Fruit fly (Drosophila melanogaster) whole organism, embryonic: ENCODE measurements around the gene Dph5.
A peak's percentile ranks its signal among the peaks of the same experiment; 100 is the strongest.

Source experiments
- Atf-2 ChIP-seq: fragments of 200-800 bp; sonication (Bioruptor generic); optimal IDR thresholded peaks from 2 replicates; lab custom pipeline; 2016; ENCODE audit warnings: missing biosample characterization, missing genetic modification characterization
- CG10209 ChIP-seq: fragments of 200-800 bp; sonication (Bioruptor generic); optimal IDR thresholded peaks from 3 replicates; lab custom pipeline; 2017; ENCODE audit warnings: missing biosample characterization, mild to moderate bottlenecking, missing genetic modification characterization, missing genetic modification reagents
- CG12219 ChIP-seq: fragments of 200-800 bp; sonication (Bioruptor generic); optimal IDR thresholded peaks from 3 replicates; lab custom pipeline; 2018; ENCODE audit warnings: missing biosample characterization, mild to moderate bottlenecking, missing genetic modification characterization
- CG14441 ChIP-seq: fragments of 200-800 bp; sonication (Bioruptor generic); IDR thresholded peaks from 2 replicates; pipeline ENCODE4 v1.3.6; 2022; ENCODE audit warnings: missing biosample characterization, missing genetic modification characterization
- CG1603 ChIP-seq: fragments of 200-800 bp; sonication (Bioruptor generic); optimal IDR thresholded peaks from 2 replicates; lab custom pipeline; 2019; ENCODE audit warnings: missing biosample characterization, mild to moderate bottlenecking, missing genetic modification characterization, moderate library complexity
- CG17186 ChIP-seq: fragments of 200-800 bp; sonication (Bioruptor generic); optimal IDR thresholded peaks from 3 replicates; lab custom pipeline; 2017; ENCODE audit warnings: missing biosample characterization, missing genetic modification reagents, missing genetic modification characterization
- CG18011 ChIP-seq: fragments of 200-800 bp; sonication (Bioruptor generic); optimal IDR thresholded peaks from 2 replicates; lab custom pipeline; 2017; ENCODE audit warnings: missing biosample characterization, missing genetic modification characterization, mild to moderate bottlenecking, moderate library complexity, missing genotype
- CG30020 ChIP-seq: fragments of 200-800 bp; optimal IDR thresholded peaks from 2 replicates; lab custom pipeline; 2019; ENCODE audit warnings: missing biosample characterization, mild to moderate bottlenecking, missing genetic modification characterization, moderate library complexity
- CG42726 ChIP-seq: fragments of 200-800 bp; sonication (Bioruptor generic); IDR thresholded peaks from 2 replicates; pipeline ENCODE4 v1.3.6; 2022; ENCODE audit warnings: missing biosample characterization, missing genetic modification characterization; ENCODE audit not compliant: partially characterized antibody
- CG4617 ChIP-seq: fragments of 200-800 bp; sonication (Bioruptor generic); optimal IDR thresholded peaks from 3 replicates; lab custom pipeline; 2016; ENCODE audit warnings: missing biosample characterization, missing genetic modification characterization, borderline replicate concordance
- CG4707 ChIP-seq: fragments of 200-800 bp; sonication (Bioruptor generic); optimal IDR thresholded peaks from 2 replicates; lab custom pipeline; 2018; ENCODE audit warnings: missing biosample characterization, mild to moderate bottlenecking, missing genetic modification characterization, moderate library complexity
- CG4854 ChIP-seq: fragments of 200-800 bp; sonication (Bioruptor generic); optimal IDR thresholded peaks from 2 replicates; lab custom pipeline; 2016; ENCODE audit warnings: missing biosample characterization, missing genetic modification characterization, inconsistent platforms
- CG7928 ChIP-seq: fragments of 200-800 bp; sonication (Bioruptor generic); optimal IDR thresholded peaks from 2 replicates; lab custom pipeline; 2017; ENCODE audit warnings: missing biosample characterization, mild to moderate bottlenecking, missing genetic modification characterization
- CG9876 ChIP-seq: fragments of 200-800 bp; sonication (Bioruptor generic); optimal IDR thresholded peaks from 2 replicates; lab custom pipeline; 2016; ENCODE audit warnings: missing biosample characterization, missing genetic modification characterization
- Dfd ChIP-seq, 2 experiments: fragments of >200 bp; optimal IDR thresholded peaks; 2 replicates each; lab custom pipeline; 2017; ENCODE audit warnings: missing biosample characterization in 2 of 2, missing genetic modification characterization in 2 of 2
- Doc2 ChIP-seq: fragments of 200-800 bp; sonication (Bioruptor generic); IDR thresholded peaks from 2 replicates; pipeline ENCODE4 v1.3.6; 2022; ENCODE audit warnings: missing biosample characterization, missing genetic modification characterization
- E2f2 ChIP-seq: fragments of 200-800 bp; sonication (Bioruptor generic); IDR thresholded peaks from 2 replicates; pipeline ENCODE4 v1.3.6; 2022; ENCODE audit warnings: missing biosample characterization, missing genetic modification characterization
- ERR ChIP-seq: fragments of 200-800 bp; sonication (Bioruptor generic); optimal IDR thresholded peaks from 2 replicates; lab custom pipeline; 2016; ENCODE audit warnings: missing biosample characterization, missing genetic modification characterization
- GATAe ChIP-seq: fragments of 200-800 bp; sonication (Bioruptor generic); conservative IDR thresholded peaks from 2 replicates; pipeline ENCODE4 v1.3.6; 2022; ENCODE audit warnings: missing biosample characterization, missing genetic modification characterization
- HLH54F ChIP-seq: fragments of 200-800 bp; sonication (Bioruptor generic); optimal IDR thresholded peaks from 3 replicates; lab custom pipeline; 2016; ENCODE audit warnings: missing biosample characterization, missing genetic modification characterization
- Kr ChIP-seq: fragments of 200-800 bp; sonication (Bioruptor generic); optimal IDR thresholded peaks from 2 replicates; lab custom pipeline; 2017; ENCODE audit warnings: missing biosample characterization, mild to moderate bottlenecking, missing genetic modification characterization
- Lhr ChIP-seq: fragments of 200-800 bp; sonication (Bioruptor generic); optimal IDR thresholded peaks from 3 replicates; lab custom pipeline; 2017; ENCODE audit warnings: mild to moderate bottlenecking, missing biosample characterization, missing genetic modification reagents, missing genetic modification characterization
- MBD-R2 ChIP-seq: fragments of 200-800 bp; sonication (Bioruptor generic); IDR thresholded peaks from 2 replicates; pipeline ENCODE4 v1.3.6; 2022; ENCODE audit warnings: missing biosample characterization, missing genetic modification characterization
- NFAT ChIP-seq: fragments of 200-800 bp; sonication (Bioruptor generic); IDR thresholded peaks from 2 replicates; pipeline ENCODE4 v1.3.6; 2022; ENCODE audit warnings: missing biosample characterization, missing genetic modification characterization
- Oaz ChIP-seq: fragments of 200-800 bp; sonication (Bioruptor generic); IDR thresholded peaks from 2 replicates; pipeline ENCODE4 v1.3.6; 2022; ENCODE audit warnings: missing biosample characterization, missing genetic modification characterization
- Optix ChIP-seq: fragments of 200-800 bp; sonication (Bioruptor generic); IDR thresholded peaks from 3 replicates; pipeline ENCODE4 v1.3.6; 2022; ENCODE audit warnings: missing biosample characterization, missing genetic modification characterization
- Side ChIP-seq: fragments of 200-800 bp; sonication (Bioruptor generic); optimal IDR thresholded peaks from 2 replicates; lab custom pipeline; 2016; ENCODE audit warnings: missing biosample characterization, missing genetic modification characterization
- Six4 ChIP-seq: fragments of 200-800 bp; sonication (Bioruptor generic); optimal IDR thresholded peaks from 2 replicates; lab custom pipeline; 2016; ENCODE audit warnings: missing biosample characterization, missing genetic modification characterization
- Spps ChIP-seq: fragments of 200-800 bp; sonication (Bioruptor generic); optimal IDR thresholded peaks from 2 replicates; lab custom pipeline; 2018; ENCODE audit warnings: missing biosample characterization, mild to moderate bottlenecking, missing genetic modification characterization
- Vsx1 ChIP-seq: fragments of 200-800 bp; sonication (Bioruptor generic); optimal IDR thresholded peaks from 2 replicates; lab custom pipeline; 2017; ENCODE audit warnings: missing biosample characterization, mild to moderate bottlenecking, missing genetic modification characterization, missing genetic modification reagents
- al ChIP-seq: fragments of 200-800 bp; sonication (Bioruptor generic); IDR thresholded peaks from 2 replicates; pipeline ENCODE4 v1.3.6; 2022; ENCODE audit warnings: missing biosample characterization, missing genetic modification characterization
- cas ChIP-seq: fragments of 200-800 bp; sonication (Bioruptor generic); IDR thresholded peaks from 2 replicates; pipeline ENCODE4 v1.3.6; 2022; ENCODE audit warnings: missing biosample characterization, missing genetic modification characterization
- dmrt11E ChIP-seq: fragments of 200-800 bp; sonication (Bioruptor generic); optimal IDR thresholded peaks from 3 replicates; lab custom pipeline; 2018; ENCODE audit warnings: missing biosample characterization, mild to moderate bottlenecking, missing genetic modification characterization, moderate library complexity
- en ChIP-seq: fragments of 200-800 bp; sonication (Bioruptor generic); optimal IDR thresholded peaks from 2 replicates; lab custom pipeline; 2016; ENCODE audit warnings: missing biosample characterization, missing genetic modification characterization
- ewg ChIP-seq: fragments of 200-800 bp; sonication (Bioruptor generic); optimal IDR thresholded peaks from 3 replicates; lab custom pipeline; 2017; ENCODE audit warnings: mild to moderate bottlenecking, missing biosample characterization, missing genetic modification reagents, missing genetic modification characterization
- fd96Cb ChIP-seq: fragments of 200-800 bp; sonication (Bioruptor generic); optimal IDR thresholded peaks from 2 replicates; lab custom pipeline; 2018; ENCODE audit warnings: missing biosample characterization, mild to moderate bottlenecking, missing genetic modification characterization, moderate library complexity
- fru ChIP-seq: fragments of >200 bp; optimal IDR thresholded peaks from 2 replicates; lab custom pipeline; 2017
- gro ChIP-seq: fragments of 200-800 bp; sonication (Bioruptor generic); optimal IDR thresholded peaks from 2 replicates; lab custom pipeline; 2016; ENCODE audit warnings: missing biosample characterization, missing genetic modification characterization
- hb ChIP-seq: fragments of 200-800 bp; sonication (Bioruptor generic); IDR thresholded peaks from 3 replicates; pipeline ENCODE4 v1.3.6; 2022; ENCODE audit warnings: missing biosample characterization, missing genetic modification characterization; ENCODE audit not compliant: partially characterized antibody
- hth ChIP-seq: fragments of >200 bp; optimal IDR thresholded peaks from 2 replicates; lab custom pipeline; 2017; ENCODE audit warnings: inconsistent platforms
- jigr1 ChIP-seq: fragments of 200-800 bp; sonication (Bioruptor generic); IDR thresholded peaks from 3 replicates; pipeline ENCODE4 v1.3.6; 2022; ENCODE audit warnings: missing biosample characterization, missing genetic modification characterization
- kay ChIP-seq: fragments of 200-800 bp; sonication (Bioruptor generic); optimal IDR thresholded peaks from 2 replicates; lab custom pipeline; 2016; ENCODE audit warnings: missing biosample characterization, missing genetic modification characterization
- lilli ChIP-seq: fragments of 200-800 bp; sonication (Bioruptor generic); optimal IDR thresholded peaks from 3 replicates; lab custom pipeline; 2016; ENCODE audit warnings: missing biosample characterization, missing genetic modification characterization
- pb ChIP-seq: fragments of 200-800 bp; sonication (Bioruptor generic); optimal IDR thresholded peaks from 3 replicates; lab custom pipeline; 2016; ENCODE audit warnings: missing biosample characterization, missing genetic modification characterization
- pros ChIP-seq: fragments of 200-800 bp; sonication (Bioruptor generic); optimal IDR thresholded peaks from 3 replicates; lab custom pipeline; 2019; ENCODE audit warnings: missing biosample characterization, mild to moderate bottlenecking, missing genetic modification characterization, moderate library complexity
- scrt ChIP-seq: fragments of 200-800 bp; sonication (Bioruptor generic); optimal IDR thresholded peaks from 2 replicates; lab custom pipeline; 2018; ENCODE audit warnings: missing biosample characterization, mild to moderate bottlenecking, missing genetic modification characterization, moderate library complexity
- sim ChIP-seq: fragments of 200-800 bp; sonication (Bioruptor generic); IDR thresholded peaks from 2 replicates; pipeline ENCODE4 v1.3.6; 2022; ENCODE audit warnings: missing biosample characterization, missing genetic modification characterization
- tll ChIP-seq, 2 experiments: fragments of 200-800 bp in 1 of 2; fragments of >200 bp in 1 of 2; sonication (Bioruptor generic) in 1 of 2; optimal IDR thresholded peaks; 2 replicates each; lab custom pipeline; 2017 to 2019; ENCODE audit warnings: missing biosample characterization in 2 of 2, missing genetic modification characterization in 2 of 2, mild to moderate bottlenecking in 1 of 2, moderate library complexity in 1 of 2
- unpg ChIP-seq: fragments of 200-800 bp; sonication (Bioruptor generic); optimal IDR thresholded peaks from 3 replicates; lab custom pipeline; 2018; ENCODE audit warnings: missing biosample characterization, mild to moderate bottlenecking, missing genetic modification characterization, moderate library complexity
- wdn ChIP-seq: fragments of 200-800 bp; sonication (Bioruptor generic); IDR thresholded peaks from 2 replicates; pipeline ENCODE4 v1.3.6; 2022; ENCODE audit warnings: missing biosample characterization, missing genetic modification characterization

Dph5 gene

dm6 chr3R:22597344-22597954 lies 14.4 kb upstream of the Dph5 start (continued):
- TF ChIP-seq pros (GFP tag; lab: Kevin White, UChicago) (no peak), hb (no peak), Six4 (GFP tag; lab: Kevin White, UChicago) (peak; percentile 56), cas (GFP tag; lab: Robert Waterston, UW) (no peak), lilli (GFP tag; lab: Kevin White, UChicago) (peak; percentile 55), CG14441 (GFP tag; lab: Robert Waterston, UW) (peak; percentile 66), Kr (GFP tag; lab: Kevin White, UChicago) (no peak), al (GFP tag; lab: Robert Waterston, UW) (0 out of 2 replicates have a peak, but pooled peaks have one; percentile 34), Optix (GFP tag; lab: Robert Waterston, UW) (peak; percentile 63; the same call in 2 of the 3 replicates), en (GFP tag; lab: Kevin White, UChicago) (peak; percentile 45), CG30020 (tag; lab: Kevin White, UChicago) (no peak), CG17186 (GFP tag; lab: Kevin White, UChicago) (peak; percentile 29), CG1603 (tag; lab: Kevin White, UChicago) (no peak), Oaz (GFP tag; lab: Robert Waterston, UW) (no peak; the same call in 1 of the 2 replicates), Doc2 (peak; percentile 46; the same call in 1 of the 2 replicates), ewg (peak; percentile 65), wdn (GFP tag; lab: Robert Waterston, UW) (no peak), GATAe (GFP tag; lab: Robert Waterston, UW) (no peak), NFAT (GFP tag; lab: Robert Waterston, UW) (0 out of 2 replicates have a peak, but pooled peaks have one; percentile 21), jigr1 (peak; percentile 60; the same call in 2 of the 3 replicates), unpg (no peak), Vsx1 (GFP tag; lab: Kevin White, UChicago) (no peak), sim (GFP tag; lab: Robert Waterston, UW) (peak; percentile 54; the same call in 1 of the 2 replicates), Lhr (no peak), scrt (GFP tag; lab: Kevin White, UChicago) (no peak), dmrt11E (tag; lab: Kevin White, UChicago) (peak; percentile 71), CG42726 (GFP tag; lab: Robert Waterston, UW) (no peak), HLH54F (peak; percentile 15), hth (lab: Kevin White, UChicago) (no peak), kay (GFP tag; lab: Kevin White, UChicago) (peak; percentile 3), Spps (tag; lab: Kevin White, UChicago) (peak; percentile 5), E2f2 (peak; percentile 38; the same call in 1 of the 2 replicates), Side (GFP tag; lab: Kevin White, UChicago) (peak; percentile 65), MBD-R2 (GFP tag; lab: Robert Waterston, UW) (no peak; the same call in 1 of the 2 replicates), Atf-2 (GFP tag; lab: Kevin White, UChicago) (peak; percentile 61), gro (GFP tag; lab: Kevin White, UChicago) (no peak), CG9876 (GFP tag; lab: Kevin White, UChicago) (peak; percentile 31), tll (GFP tag; optimal IDR thresholded peaks at IDR 0.05; lab: Kevin White, UChicago) (no peak), CG4617 (GFP tag; lab: Kevin White, UChicago) (no peak), CG18011 (no peak), pb (peak; percentile 53), CG10209 (GFP tag; lab: Kevin White, UChicago) (peak; percentile 55), fd96Cb (tag; lab: Kevin White, UChicago) (peak; percentile 76), Dfd (GFP tag; optimal IDR thresholded peaks at IDR 0.05; lab: Kevin White, UChicago) (no peak), CG4707 (GFP tag; lab: Kevin White, UChicago) (peak; percentile 71), ERR (GFP tag; lab: Kevin White, UChicago) (peak; percentile 0), CG12219 (GFP tag; lab: Kevin White, UChicago) (no peak), CG7928 (no peak), CG4854 (GFP tag; lab: Kevin White, UChicago) (no peak), fru (lab: Kevin White, UChicago) (no peak)
